Fruit fly (Drosophila melanogaster) whole organism, embryonic: Measurements from ENCODE around the gene CG5021.
A peak's percentile ranks its signal among the peaks of the same experiment; 100 is the strongest.

ENCODE experiments used
- B-H1 ChIP-seq: fragments of 200-800 bp; sonication (Bioruptor generic); IDR thresholded peaks from 3 replicates; pipeline ENCODE4 v1.3.6; 2022; ENCODE audit warnings: missing biosample characterization, missing genetic modification characterization
- CG10565 ChIP-seq: fragments of 200-800 bp; sonication (Bioruptor generic); optimal IDR thresholded peaks from 3 replicates; lab custom pipeline; 2016; ENCODE audit warnings: missing biosample characterization, mild to moderate bottlenecking, missing genetic modification characterization
- CG11456 ChIP-seq: fragments of 200-800 bp; sonication (Bioruptor generic); IDR thresholded peaks from 3 replicates; pipeline ENCODE4 v1.3.6; 2022; ENCODE audit warnings: missing biosample characterization, missing genetic modification characterization
- CG11504 ChIP-seq: fragments of 200-800 bp; sonication (Bioruptor generic); optimal IDR thresholded peaks from 3 replicates; lab custom pipeline; 2019; ENCODE audit warnings: missing biosample characterization, mild to moderate bottlenecking, missing genetic modification characterization, moderate library complexity
- CG13775 ChIP-seq: fragments of 200-800 bp; sonication (Bioruptor generic); optimal IDR thresholded peaks from 3 replicates; lab custom pipeline; 2017; ENCODE audit warnings: missing biosample characterization, mild to moderate bottlenecking, missing genetic modification characterization
- CG15011 ChIP-seq: fragments of 200-800 bp; sonication (Bioruptor generic); optimal IDR thresholded peaks from 3 replicates; lab custom pipeline; 2018; ENCODE audit warnings: missing biosample characterization, mild to moderate bottlenecking, missing genetic modification characterization
- CG15269 ChIP-seq: fragments of 200-800 bp; sonication (Bioruptor generic); optimal IDR thresholded peaks from 2 replicates; lab custom pipeline; 2018; ENCODE audit warnings: missing biosample characterization, mild to moderate bottlenecking, missing genetic modification characterization, moderate library complexity
- CG17186 ChIP-seq: fragments of 200-800 bp; sonication (Bioruptor generic); optimal IDR thresholded peaks from 3 replicates; lab custom pipeline; 2017; ENCODE audit warnings: missing biosample characterization, missing genetic modification reagents, missing genetic modification characterization
- CG1792 ChIP-seq: fragments of 200-800 bp; sonication (Bioruptor generic); optimal IDR thresholded peaks from 2 replicates; lab custom pipeline; 2016; ENCODE audit warnings: missing biosample characterization, missing genetic modification characterization
- CG32532 ChIP-seq: fragments of 200-800 bp; sonication (Bioruptor generic); IDR thresholded peaks from 2 replicates; pipeline ENCODE4 v1.3.6; 2022; ENCODE audit warnings: missing biosample characterization, missing genetic modification characterization
- CG33213 ChIP-seq: fragments of 200-800 bp; sonication (Bioruptor generic); optimal IDR thresholded peaks from 3 replicates; lab custom pipeline; 2016; ENCODE audit warnings: missing biosample characterization, missing genetic modification characterization
- CG4282 ChIP-seq: fragments of 200-800 bp; sonication (Bioruptor generic); optimal IDR thresholded peaks from 2 replicates; lab custom pipeline; 2016; ENCODE audit warnings: missing biosample characterization, missing genetic modification characterization
- CG7357 ChIP-seq: fragments of 200-800 bp; sonication (Bioruptor generic); IDR thresholded peaks from 3 replicates; pipeline ENCODE4 v1.3.6; 2022; ENCODE audit warnings: missing biosample characterization, missing genetic modification characterization
- CG7745 ChIP-seq: fragments of 200-800 bp; sonication (Bioruptor generic); optimal IDR thresholded peaks from 2 replicates; lab custom pipeline; 2018; ENCODE audit warnings: missing biosample characterization, mild to moderate bottlenecking, missing genetic modification characterization, moderate library complexity
- CG7839 ChIP-seq: fragments of 200-800 bp; sonication (Bioruptor generic); optimal IDR thresholded peaks from 3 replicates; lab custom pipeline; 2018; ENCODE audit warnings: missing biosample characterization, mild to moderate bottlenecking, missing genetic modification characterization, moderate library complexity
- CG8388 ChIP-seq: fragments of 200-800 bp; sonication (Bioruptor generic); optimal IDR thresholded peaks from 2 replicates; lab custom pipeline; 2019; ENCODE audit warnings: missing biosample characterization, mild to moderate bottlenecking, missing genetic modification characterization, moderate library complexity
- CG9437 ChIP-seq: fragments of 200-800 bp; sonication (Bioruptor generic); optimal IDR thresholded peaks from 2 replicates; lab custom pipeline; 2018; ENCODE audit warnings: missing biosample characterization, mild to moderate bottlenecking, missing genetic modification characterization
- CG9797 ChIP-seq: fragments of 200-800 bp; sonication (Bioruptor generic); optimal IDR thresholded peaks from 3 replicates; lab custom pipeline; 2018; ENCODE audit warnings: missing biosample characterization, mild to moderate bottlenecking, missing genetic modification characterization
- D19B ChIP-seq: fragments of 200-800 bp; sonication (Bioruptor generic); optimal IDR thresholded peaks from 2 replicates; lab custom pipeline; 2017; ENCODE audit warnings: missing biosample characterization, mild to moderate bottlenecking, missing genetic modification characterization
- Dfd ChIP-seq, 2 experiments: fragments of >200 bp; optimal IDR thresholded peaks; 2 replicates each; lab custom pipeline; 2017; ENCODE audit warnings: missing biosample characterization in 2 of 2, missing genetic modification characterization in 2 of 2
- ERR ChIP-seq: fragments of 200-800 bp; sonication (Bioruptor generic); optimal IDR thresholded peaks from 2 replicates; lab custom pipeline; 2016; ENCODE audit warnings: missing biosample characterization, missing genetic modification characterization
- H15 ChIP-seq: fragments of 200-800 bp; sonication (Bioruptor generic); IDR thresholded peaks from 3 replicates; pipeline ENCODE4 v1.3.6; 2022; ENCODE audit warnings: missing biosample characterization, missing genetic modification characterization
- HLH3B ChIP-seq: fragments of 200-800 bp; sonication (Bioruptor generic); IDR thresholded peaks from 2 replicates; pipeline ENCODE4 v1.3.6; 2022; ENCODE audit warnings: missing biosample characterization, missing genetic modification characterization
- Hmr ChIP-seq: fragments of 200-800 bp; sonication (Bioruptor generic); optimal IDR thresholded peaks from 3 replicates; lab custom pipeline; 2017; ENCODE audit warnings: mild to moderate bottlenecking, missing biosample characterization, missing genetic modification reagents, missing genetic modification characterization
- Jarid2 ChIP-seq: fragments of 200-800 bp; sonication (Bioruptor generic); optimal IDR thresholded peaks from 3 replicates; lab custom pipeline; 2017; ENCODE audit warnings: mild to moderate bottlenecking, missing biosample characterization, missing genetic modification reagents, missing genetic modification characterization
- Kr ChIP-seq: fragments of 200-800 bp; sonication (Bioruptor generic); optimal IDR thresholded peaks from 2 replicates; lab custom pipeline; 2017; ENCODE audit warnings: missing biosample characterization, mild to moderate bottlenecking, missing genetic modification characterization
- MTF-1 ChIP-seq: fragments of 200-800 bp; sonication (Bioruptor generic); optimal IDR thresholded peaks from 2 replicates; lab custom pipeline; 2018; ENCODE audit warnings: missing biosample characterization, mild to moderate bottlenecking, missing genetic modification characterization, borderline replicate concordance
- NC2β ChIP-seq: fragments of 200-800 bp; sonication (Bioruptor generic); optimal IDR thresholded peaks from 2 replicates; lab custom pipeline; 2016; ENCODE audit warnings: missing biosample characterization, missing genetic modification characterization
- Sry-β ChIP-seq: fragments of 200-800 bp; sonication (Bioruptor generic); optimal IDR thresholded peaks from 2 replicates; lab custom pipeline; 2018; ENCODE audit warnings: missing biosample characterization, mild to moderate bottlenecking, missing genetic modification characterization, moderate library complexity
- ac ChIP-seq: fragments of 200-800 bp; sonication (Bioruptor generic); optimal IDR thresholded peaks from 3 replicates; lab custom pipeline; 2017; ENCODE audit warnings: missing biosample characterization, mild to moderate bottlenecking, missing genetic modification characterization
- chif ChIP-seq, 2 experiments: fragments of 200-800 bp; sonication (Bioruptor generic); optimal IDR thresholded peaks; 3 replicates each; lab custom pipeline; 2016; ENCODE audit warnings: missing biosample characterization in 2 of 2, missing genetic modification characterization in 2 of 2
- chinmo ChIP-seq: fragments of 200-800 bp; sonication (Bioruptor generic); IDR thresholded peaks from 4 replicates; pipeline ENCODE4 v1.3.6; 2022; ENCODE audit warnings: missing biosample characterization, missing genetic modification characterization; ENCODE audit not compliant: partially characterized antibody
- chn ChIP-seq: fragments of 200-800 bp; sonication (Bioruptor generic); optimal IDR thresholded peaks from 2 replicates; lab custom pipeline; 2016; ENCODE audit warnings: missing biosample characterization, missing genetic modification characterization
- gcm ChIP-seq: fragments of 200-800 bp; sonication (Bioruptor generic); optimal IDR thresholded peaks from 2 replicates; lab custom pipeline; 2019; ENCODE audit warnings: missing biosample characterization, mild to moderate bottlenecking, missing genetic modification characterization, moderate library complexity
- gcm2 ChIP-seq: fragments of 200-800 bp; sonication (Bioruptor generic); optimal IDR thresholded peaks from 2 replicates; lab custom pipeline; 2016; ENCODE audit warnings: missing biosample characterization, missing genetic modification characterization
- gsb ChIP-seq: fragments of 200-800 bp; sonication (Bioruptor generic); IDR thresholded peaks from 2 replicates; pipeline ENCODE4 v1.3.6; 2022; ENCODE audit warnings: missing biosample characterization, missing genetic modification characterization
- lola ChIP-seq, 3 experiments: fragments of >200 bp in 2 of 3; fragments of 200-800 bp in 1 of 3; sonication (Bioruptor generic) in 1 of 3; optimal IDR thresholded peaks; 2 replicates each; lab custom pipeline; 2017 to 2019; ENCODE audit warnings: missing biosample characterization in 3 of 3, missing genetic modification characterization in 3 of 3, mild to moderate bottlenecking in 1 of 3, moderate library complexity in 1 of 3
- mam ChIP-seq: fragments of 200-800 bp; sonication (Bioruptor generic); optimal IDR thresholded peaks from 3 replicates; lab custom pipeline; 2016; ENCODE audit warnings: missing biosample characterization, missing genetic modification characterization
- mld ChIP-seq: fragments of 200-800 bp; sonication (Bioruptor generic); IDR thresholded peaks from 3 replicates; pipeline ENCODE4 v1.3.6; 2022; ENCODE audit warnings: missing biosample characterization, missing genetic modification characterization; ENCODE audit not compliant: partially characterized antibody
- otp ChIP-seq: fragments of 200-800 bp; sonication (Bioruptor generic); IDR thresholded peaks from 3 replicates; pipeline ENCODE4, ENCODE4 v1.3.6; 2022; ENCODE audit warnings: missing biosample characterization, missing genetic modification characterization
- pros ChIP-seq: fragments of 200-800 bp; sonication (Bioruptor generic); optimal IDR thresholded peaks from 3 replicates; lab custom pipeline; 2019; ENCODE audit warnings: missing biosample characterization, mild to moderate bottlenecking, missing genetic modification characterization, moderate library complexity
- pzg ChIP-seq: fragments of 200-800 bp; sonication (Bioruptor generic); optimal IDR thresholded peaks from 3 replicates; lab custom pipeline; 2018; ENCODE audit warnings: missing biosample characterization, mild to moderate bottlenecking, missing genetic modification characterization, moderate library complexity
- sisA ChIP-seq: fragments of 200-800 bp; sonication (Bioruptor generic); IDR thresholded peaks from 2 replicates; pipeline ENCODE4 v1.3.6; 2022; ENCODE audit warnings: missing biosample characterization, missing genetic modification characterization
- stc ChIP-seq: fragments of 200-800 bp; sonication (Bioruptor generic); IDR thresholded peaks from 2 replicates; pipeline ENCODE4 v1.3.6; 2022; ENCODE audit warnings: missing biosample characterization, missing genetic modification characterization
- ttk ChIP-seq: fragments of 200-800 bp; sonication (Bioruptor generic); IDR thresholded peaks from 2 replicates; pipeline ENCODE4 v2.1.2; 2022; ENCODE audit warnings: missing biosample characterization, missing genetic modification characterization
- unc-4 ChIP-seq: fragments of 200-800 bp; sonication (Bioruptor generic); IDR thresholded peaks from 2 replicates; pipeline ENCODE4 v1.3.6; 2022; ENCODE audit warnings: missing biosample characterization, missing genetic modification characterization; ENCODE audit not compliant: partially characterized antibody
- unpg ChIP-seq: fragments of 200-800 bp; sonication (Bioruptor generic); optimal IDR thresholded peaks from 3 replicates; lab custom pipeline; 2018; ENCODE audit warnings: missing biosample characterization, mild to moderate bottlenecking, missing genetic modification characterization, moderate library complexity
- vnd ChIP-seq: fragments of 200-800 bp; sonication (Bioruptor generic); IDR thresholded peaks from 3 replicates; pipeline ENCODE4 v1.3.6; 2022; ENCODE audit warnings: missing biosample characterization, missing genetic modification characterization; ENCODE audit not compliant: partially characterized antibody
- vvl ChIP-seq: fragments of 200-800 bp; sonication (Bioruptor generic); IDR thresholded peaks from 2 replicates; pipeline ENCODE4 v1.3.6; 2022; ENCODE audit warnings: missing biosample characterization, missing genetic modification characterization
- z ChIP-seq: fragments of 200-800 bp; sonication (Bioruptor generic); IDR thresholded peaks from 3 replicates; pipeline ENCODE4 v1.3.6; 2022; ENCODE audit warnings: missing biosample characterization, missing genetic modification characterization

Gene CG5021

DNA sequence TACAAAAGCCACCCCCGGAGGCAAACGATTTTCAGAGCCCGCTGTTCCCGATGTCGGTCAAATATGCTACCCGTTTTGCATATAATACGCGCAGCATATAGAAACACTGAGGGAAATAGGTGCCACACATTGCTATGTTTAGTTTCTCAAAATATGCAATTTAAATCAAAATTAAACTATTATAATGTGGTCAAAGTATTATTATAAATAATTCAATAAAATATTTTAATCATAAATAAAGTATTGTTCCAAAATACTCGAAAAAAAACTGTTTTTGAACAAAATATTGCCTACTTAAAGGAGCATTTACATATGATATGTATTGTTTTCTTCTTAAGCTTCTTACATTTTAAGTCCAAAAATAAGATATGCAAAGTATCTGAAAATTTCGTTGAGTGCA lies 15.7 kb upstream of the CG5021 start (continued):
- TF ChIP-seq CG7839 (tag; lab: Kevin White, UChicago) (peak; percentile 68), CG10565 (no peak), D19B (GFP tag; lab: Kevin White, UChicago) (no peak), CG32532 (GFP tag; lab: Robert Waterston, UW) (no peak), CG17186 (no peak), CG15269 (peak; percentile 70), CG9437 (GFP tag; lab: Kevin White, UChicago) (peak; percentile 62), Dfd (GFP tag; optimal IDR thresholded peaks at IDR 0.05; lab: Kevin White, UChicago) (no peak), CG7745 (tag; lab: Kevin White, UChicago) (no peak), H15 (no peak), CG1792 (no peak), mam (GFP tag; lab: Kevin White, UChicago) (no peak), MTF-1 (GFP tag; lab: Kevin White, UChicago) (no peak), gcm (GFP tag; lab: Kevin White, UChicago) (peak; percentile 39), unpg (GFP tag; lab: Kevin White, UChicago) (peak; percentile 51), Kr (no peak), CG33213 (GFP tag; lab: Kevin White, UChicago) (no peak), gcm2 (GFP tag; lab: Kevin White, UChicago) (no peak), CG11504 (peak; percentile 81), CG11456 (GFP tag; lab: Robert Waterston, UW) (no peak), gsb (GFP tag; lab: Robert Waterston, UW) (no peak), pzg (GFP tag; lab: Kevin White, UChicago) (no peak), chinmo (GFP tag; lab: Robert Waterston, UW) (no peak), CG15011 (GFP tag; lab: Kevin White, UChicago) (no peak), vnd (GFP tag; lab: Robert Waterston, UW) (no peak), unc-4 (GFP tag; lab: Robert Waterston, UW) (no peak), CG4282 (GFP tag; lab: Kevin White, UChicago) (no peak), ac (GFP tag; lab: Kevin White, UChicago) (no peak), sisA (GFP tag; lab: Robert Waterston, UW) (peak; percentile 47; the same call in 1 of the 2 replicates), NC2β (GFP tag; lab: Kevin White, UChicago) (no peak), lola (GFP tag; optimal IDR thresholded peaks at IDR 0.05; lab: Kevin White, UChicago) (peak in 1 of 3 experiments; percentile 50), mld (GFP tag; lab: Robert Waterston, UW) (no peak), ERR (GFP tag; lab: Kevin White, UChicago) (no peak), otp (GFP tag; lab: Robert Waterston, UW) (no peak), ttk (GFP tag; lab: Robert Waterston, UW) (0 out of 2 replicates have a peak, but pooled peaks have one; percentile 23), chif (GFP tag; optimal IDR thresholded peaks at IDR 0.05; lab: Kevin White, UChicago) (no peak), CG13775 (peak; percentile 23), CG9797 (GFP tag; lab: Kevin White, UChicago) (no peak), HLH3B (GFP tag; lab: Robert Waterston, UW) (peak; percentile 45; the same call in 1 of the 2 replicates), Sry-β (GFP tag; lab: Kevin White, UChicago) (no peak), CG8388 (peak; percentile 46), vvl (GFP tag; lab: Robert Waterston, UW) (0 out of 2 replicates have a peak, but pooled peaks have one; percentile 52), Jarid2 (GFP tag; lab: Kevin White, UChicago) (no peak), CG7357 (GFP tag; lab: Robert Waterston, UW) (no peak), Hmr (peak; percentile 56), z (no peak), B-H1 (GFP tag; lab: Robert Waterston, UW) (no peak), stc (GFP tag; lab: Robert Waterston, UW) (peak; percentile 41; the same call in 1 of the 2 replicates), pros (GFP tag; lab: Kevin White, UChicago) (no peak), chn (no peak)
